Fruit fly (Drosophila melanogaster): ENCODE data around the gene CG32683.

Gene CG32683

DNA sequence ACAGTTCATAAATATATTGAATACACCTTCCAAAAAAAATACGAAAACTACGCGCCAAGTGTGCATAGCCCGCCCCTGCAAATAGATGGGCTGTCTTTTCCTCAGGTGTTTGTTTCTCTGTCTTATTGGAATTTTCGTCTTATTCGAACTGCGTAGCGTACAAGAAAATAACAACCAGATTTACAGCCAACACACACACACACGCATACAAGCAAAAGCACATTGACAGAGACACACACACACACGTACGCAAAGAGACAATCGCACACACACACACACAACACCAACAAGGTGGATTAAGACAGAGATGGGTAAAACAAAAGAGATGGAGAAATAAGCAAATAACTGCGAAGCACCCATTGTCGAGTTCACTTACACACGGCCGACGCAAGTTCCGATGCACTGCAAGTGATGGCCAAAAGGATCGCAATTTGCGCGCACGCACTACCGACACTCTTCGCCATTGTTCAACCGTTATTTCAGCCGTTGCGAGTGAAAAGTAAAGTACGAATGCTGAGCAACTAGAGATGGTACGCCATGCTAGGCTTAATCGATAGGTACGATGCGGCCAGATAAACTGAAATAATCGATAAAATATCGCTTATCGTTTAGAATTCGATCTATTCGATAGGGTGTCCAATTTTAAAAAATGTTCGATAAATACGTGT lies 88.8 kb downstream of the CG32683 start (continued):
- no peak for TF ChIP-seq zfh2 (GFP tag; optimal IDR thresholded peaks at IDR 0.05)
- TF ChIP-seq Dp (GFP tag; optimal IDR thresholded peaks at IDR 0.05): peak; percentile 68
- peak; percentile 2 for TF ChIP-seq tin (GFP tag; optimal IDR thresholded peaks at IDR 0.05)
- no peak for TF ChIP-seq Dfd (GFP tag; optimal IDR thresholded peaks at IDR 0.05)
- TF ChIP-seq CG2129 (GFP tag; IDR thresholded peaks at IDR 0.05; ENCODE audit: partially characterized antibody): peak; percentile 48
- no peak for TF ChIP-seq CG3838 (GFP tag; optimal IDR thresholded peaks at IDR 0.05)
- TF ChIP-seq CG16813 (GFP tag; IDR thresholded peaks at IDR 0.05; ENCODE audit: partially characterized antibody): peak; percentile 94
- peak; percentile 97 for TF ChIP-seq HLH4C (GFP tag; IDR thresholded peaks at IDR 0.05; ENCODE audit: partially characterized antibody)
- peak; percentile 50 for TF ChIP-seq CG34376 (GFP tag; optimal IDR thresholded peaks at IDR 0.05)
- peak; percentile 77 for TF ChIP-seq E2f2 (GFP tag; IDR thresholded peaks at IDR 0.05)
- TF ChIP-seq Hmr (GFP tag; optimal IDR thresholded peaks at IDR 0.05): peak; percentile 25
- TF ChIP-seq Lhr (GFP tag; optimal IDR thresholded peaks at IDR 0.05): peak; percentile 44
- TF ChIP-seq CG11504 (tag; optimal IDR thresholded peaks at IDR 0.05): peak; percentile 18
- peak; percentile 83 for TF ChIP-seq inv (GFP tag; IDR thresholded peaks at IDR 0.05; ENCODE audit: partially characterized antibody)
- TF ChIP-seq CG6854 (GFP tag; optimal IDR thresholded peaks at IDR 0.05): peak; percentile 31
- peak; percentile 49 for TF ChIP-seq sug (tag; optimal IDR thresholded peaks at IDR 0.05)
- peak; percentile 96 for TF ChIP-seq CG7963 (GFP tag; IDR thresholded peaks at IDR 0.05; ENCODE audit: partially characterized antibody)
- TF ChIP-seq Hsf (GFP tag; optimal IDR thresholded peaks at IDR 0.05): no peak
- TF ChIP-seq Nf-YC (tag; optimal IDR thresholded peaks at IDR 0.05): peak; percentile 46
- TF ChIP-seq bbx (GFP tag; IDR thresholded peaks at IDR 0.05; ENCODE audit: partially characterized antibody): peak; percentile 96
- peak; percentile 23 for TF ChIP-seq wek (GFP tag; optimal IDR thresholded peaks at IDR 0.05)
- peak; percentile 56 for TF ChIP-seq D (optimal IDR thresholded peaks at IDR 0.05)
- no peak for TF ChIP-seq D (GFP tag; optimal IDR thresholded peaks at IDR 0.05)
- peak; percentile 41 for TF ChIP-seq CG15479 (GFP tag; optimal IDR thresholded peaks at IDR 0.05)
- no peak for TF ChIP-seq dm (GFP tag; optimal IDR thresholded peaks at IDR 0.05)
- peak; percentile 10 for TF ChIP-seq gcm (GFP tag; optimal IDR thresholded peaks at IDR 0.05)
- TF ChIP-seq CG13894 (tag; optimal IDR thresholded peaks at IDR 0.05): peak; percentile 31
- TF ChIP-seq trem (tag; optimal IDR thresholded peaks at IDR 0.05): peak; percentile 27
- peak; percentile 5 for TF ChIP-seq CG6813 (GFP tag; optimal IDR thresholded peaks at IDR 0.05)
- peak; percentile 56 for TF ChIP-seq nom (GFP tag; optimal IDR thresholded peaks at IDR 0.05)
- no peak for TF ChIP-seq peb (GFP tag; IDR thresholded peaks at IDR 0.05)
- peak; percentile 0 for TF ChIP-seq CG12391 (tag; optimal IDR thresholded peaks at IDR 0.05)
- TF ChIP-seq Opbp (GFP tag; IDR thresholded peaks at IDR 0.05; ENCODE audit: partially characterized antibody): peak; percentile 90; the same call in 2 of the 3 replicates
- TF ChIP-seq CG34422 (GFP tag; IDR thresholded peaks at IDR 0.05): peak; percentile 42; the same call in 1 of the 3 replicates
- TF ChIP-seq gem (tag; optimal IDR thresholded peaks at IDR 0.05): peak; percentile 34
- peak; percentile 95 for TF ChIP-seq CG14860 (GFP tag; IDR thresholded peaks at IDR 0.05; ENCODE audit: partially characterized antibody)
- TF ChIP-seq CG18011 (GFP tag; optimal IDR thresholded peaks at IDR 0.05): no peak
- peak; percentile 96 for TF ChIP-seq hb (GFP tag; IDR thresholded peaks at IDR 0.05; ENCODE audit: partially characterized antibody)
- TF ChIP-seq run (tag; optimal IDR thresholded peaks at IDR 0.05): no peak
- no peak for TF ChIP-seq grn (GFP tag; optimal IDR thresholded peaks at IDR 0.05)
- no peak for TF ChIP-seq CG15269 (tag; optimal IDR thresholded peaks at IDR 0.05)
- TF ChIP-seq Ets97D (GFP tag; optimal IDR thresholded peaks at IDR 0.05): peak; percentile 31
- TF ChIP-seq BEAF-32 (GFP tag; optimal IDR thresholded peaks at IDR 0.05): peak; percentile 86
- TF ChIP-seq unpg (GFP tag; optimal IDR thresholded peaks at IDR 0.05): peak; percentile 1
- peak; percentile 82 for TF ChIP-seq sens (GFP tag)
- TF ChIP-seq CG30020 (tag; optimal IDR thresholded peaks at IDR 0.05): peak; percentile 13
- TF ChIP-seq ac (GFP tag; optimal IDR thresholded peaks at IDR 0.05): peak; percentile 6
- TF ChIP-seq sqz (GFP tag; optimal IDR thresholded peaks at IDR 0.05): peak; percentile 28

Measured in whole organism, embryonic.